Fruit fly (Drosophila melanogaster): ENCODE data around the gene CG5498.

The CG5498 gene

DNA sequence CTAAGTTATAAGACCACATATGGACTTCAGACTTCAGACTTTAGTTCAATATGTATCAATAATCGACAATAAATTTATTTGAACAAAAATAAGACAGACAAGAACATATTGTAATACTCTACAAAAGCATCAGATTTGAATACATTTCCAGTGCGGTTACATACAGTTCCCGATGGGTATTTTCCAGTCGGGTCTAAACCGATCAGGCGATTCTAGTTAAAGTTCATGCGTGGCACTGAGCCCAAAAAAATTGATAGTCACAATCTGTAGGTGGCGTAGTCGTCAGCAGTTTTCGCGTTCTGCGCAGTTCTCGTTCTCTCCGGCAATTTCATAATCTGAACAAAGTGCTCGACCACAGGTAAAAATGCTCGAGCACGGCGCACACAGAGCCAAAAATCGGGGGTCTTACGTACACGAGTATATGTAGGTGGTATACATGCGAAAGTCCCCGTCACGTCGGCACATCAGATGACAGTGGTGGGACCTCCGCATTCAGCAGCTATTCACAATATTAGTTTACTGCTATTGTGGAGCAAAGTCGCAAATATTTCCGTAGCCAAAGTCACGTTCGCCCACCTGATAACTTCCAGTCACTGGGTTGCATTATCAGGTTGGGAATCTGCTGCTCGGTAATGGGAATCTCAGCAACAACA, 11.5 kb upstream of the CG5498 start (continued):
- TF ChIP-seq CG1621 (tag; optimal IDR thresholded peaks at IDR 0.05): no peak
- TF ChIP-seq Hr4 (GFP tag; optimal IDR thresholded peaks at IDR 0.05): no peak
- TF ChIP-seq dac (GFP tag; optimal IDR thresholded peaks at IDR 0.05): no peak
- no peak for TF ChIP-seq CG7368 (GFP tag; optimal IDR thresholded peaks at IDR 0.05)
- TF ChIP-seq OdsH (GFP tag; optimal IDR thresholded peaks at IDR 0.05): no peak
- no peak for TF ChIP-seq CG34406 (GFP tag; optimal IDR thresholded peaks at IDR 0.05)
- no peak for TF ChIP-seq CG8319 (GFP tag; optimal IDR thresholded peaks at IDR 0.05)
- no peak for TF ChIP-seq Gug (GFP tag; IDR thresholded peaks at IDR 0.05)
- peak; percentile 73 for TF ChIP-seq svp (GFP tag)
- TF ChIP-seq CG11762 (GFP tag; optimal IDR thresholded peaks at IDR 0.05; ENCODE audit: insufficient read depth): no peak
- no peak for TF ChIP-seq Eip75B (GFP tag; optimal IDR thresholded peaks at IDR 0.05)
- no peak for TF ChIP-seq Hr39 (GFP tag; optimal IDR thresholded peaks at IDR 0.05)
- TF ChIP-seq lz (GFP tag; optimal IDR thresholded peaks at IDR 0.05): peak; percentile 14
- TF ChIP-seq CG6163 (GFP tag; IDR thresholded peaks at IDR 0.05): no peak
- no peak for TF ChIP-seq CG3919 (GFP tag; optimal IDR thresholded peaks at IDR 0.05)
- no peak for TF ChIP-seq eg (GFP tag; IDR thresholded peaks at IDR 0.05)
- no peak for TF ChIP-seq CG6854 (GFP tag; optimal IDR thresholded peaks at IDR 0.05)
- TF ChIP-seq Eip78C (GFP tag): peak; percentile 66
- TF ChIP-seq Sox102F (GFP tag; optimal IDR thresholded peaks at IDR 0.05): no peak
- no peak for TF ChIP-seq spab (GFP tag; optimal IDR thresholded peaks at IDR 0.05)
- no peak for TF ChIP-seq dsx (GFP tag; optimal IDR thresholded peaks at IDR 0.05; ENCODE audit: poor library complexity, severe bottlenecking)
- TF ChIP-seq CG6808 (GFP tag; optimal IDR thresholded peaks at IDR 0.05): no peak
- no peak for TF ChIP-seq Lpt (GFP tag; optimal IDR thresholded peaks at IDR 0.05)
- peak; percentile 38 for TF ChIP-seq esn (GFP tag; optimal IDR thresholded peaks at IDR 0.05)
- no peak for TF ChIP-seq CG3032 (tag; optimal IDR thresholded peaks at IDR 0.05)
- TF ChIP-seq Ets96B (tag; optimal IDR thresholded peaks at IDR 0.05): no peak
- TF ChIP-seq Ets21C (GFP tag; optimal IDR thresholded peaks at IDR 0.05): no peak
- peak; percentile 3 for TF ChIP-seq cyc (GFP tag; optimal IDR thresholded peaks at IDR 0.05)
- no peak for TF ChIP-seq CG6792 (GFP tag; optimal IDR thresholded peaks at IDR 0.05)
- TF ChIP-seq CG9139 (GFP tag; optimal IDR thresholded peaks at IDR 0.05): no peak
- no peak for TF ChIP-seq Blimp-1 (GFP tag; optimal IDR thresholded peaks at IDR 0.05)
- no peak for TF ChIP-seq CG4318 (GFP tag; optimal IDR thresholded peaks at IDR 0.05)
- TF ChIP-seq vri (GFP tag; optimal IDR thresholded peaks at IDR 0.05): peak; percentile 91
- TF ChIP-seq CG10669 (GFP tag; optimal IDR thresholded peaks at IDR 0.05): no peak
- TF ChIP-seq pdm3 (GFP tag; optimal IDR thresholded peaks at IDR 0.05): no peak

- TF ChIP-seq Sox14 (GFP tag; optimal IDR thresholded peaks at IDR 0.05) (peak; percentile 32), fkh (GFP tag; optimal IDR thresholded peaks at IDR 0.05) (peak; percentile 73), CG11902 (GFP tag; optimal IDR thresholded peaks at IDR 0.05) (no peak), topi (GFP tag; optimal IDR thresholded peaks at IDR 0.05) (peak; percentile 1), Eip78C (GFP tag) (peak; percentile 77), esn (GFP tag; optimal IDR thresholded peaks at IDR 0.05) (peak; percentile 24), vri (GFP tag; optimal IDR thresholded peaks at IDR 0.05) (peak; percentile 73), Lpt (GFP tag; optimal IDR thresholded peaks at IDR 0.05) (no peak)
Measured at dm6 chr3L:20393357-20393756, 9.4 kb upstream of the CG5498 start, which contains the start of gene CG33969. Gene CG33969, minus strand, starts transcription at chr3L:20393553.

DNA sequence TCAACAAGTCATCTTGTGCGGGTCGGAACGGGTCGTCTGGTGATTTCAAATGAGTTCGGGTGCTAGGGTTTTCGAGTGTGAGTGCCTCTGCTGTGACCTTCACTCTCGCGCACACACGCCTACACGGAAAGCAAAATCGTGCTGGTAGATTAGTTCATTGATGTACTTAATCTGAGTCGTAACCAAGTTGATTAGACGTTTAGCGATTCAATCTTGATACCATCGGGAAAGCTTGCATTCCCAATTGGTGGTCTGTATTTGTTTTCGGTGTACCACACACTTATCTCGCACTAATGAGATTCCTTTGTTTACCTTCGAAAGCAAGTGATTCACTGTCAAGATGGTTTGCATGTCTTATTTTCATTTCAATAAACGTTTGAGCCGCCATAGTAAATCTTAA, 5.1 kb upstream of the CG5498 start:
- TF ChIP-seq Hr39 (GFP tag; optimal IDR thresholded peaks at IDR 0.05) (peak; percentile 24), CG32006 (GFP tag; optimal IDR thresholded peaks at IDR 0.05) (no peak), pdm3 (GFP tag; optimal IDR thresholded peaks at IDR 0.05) (no peak), fkh (GFP tag; optimal IDR thresholded peaks at IDR 0.05) (peak; percentile 51), Eip78C (GFP tag) (peak; percentile 41), Sox102F (GFP tag; optimal IDR thresholded peaks at IDR 0.05) (no peak), CG4318 (GFP tag; optimal IDR thresholded peaks at IDR 0.05) (no peak), CG31627 (GFP tag; optimal IDR thresholded peaks at IDR 0.05) (peak; percentile 25), CG8319 (GFP tag; optimal IDR thresholded peaks at IDR 0.05) (peak; percentile 3), Sox14 (GFP tag; optimal IDR thresholded peaks at IDR 0.05) (peak; percentile 16), CG7368 (GFP tag; optimal IDR thresholded peaks at IDR 0.05) (no peak), vri (GFP tag; optimal IDR thresholded peaks at IDR 0.05) (peak; percentile 63), dac (GFP tag; optimal IDR thresholded peaks at IDR 0.05) (no peak), esn (GFP tag; optimal IDR thresholded peaks at IDR 0.05) (peak; percentile 26), svp (GFP tag) (peak; percentile 91)
